Worm (Caenorhabditis elegans): ENCODE measurements around the gene basl-1.

basl-1 gene

DNA sequence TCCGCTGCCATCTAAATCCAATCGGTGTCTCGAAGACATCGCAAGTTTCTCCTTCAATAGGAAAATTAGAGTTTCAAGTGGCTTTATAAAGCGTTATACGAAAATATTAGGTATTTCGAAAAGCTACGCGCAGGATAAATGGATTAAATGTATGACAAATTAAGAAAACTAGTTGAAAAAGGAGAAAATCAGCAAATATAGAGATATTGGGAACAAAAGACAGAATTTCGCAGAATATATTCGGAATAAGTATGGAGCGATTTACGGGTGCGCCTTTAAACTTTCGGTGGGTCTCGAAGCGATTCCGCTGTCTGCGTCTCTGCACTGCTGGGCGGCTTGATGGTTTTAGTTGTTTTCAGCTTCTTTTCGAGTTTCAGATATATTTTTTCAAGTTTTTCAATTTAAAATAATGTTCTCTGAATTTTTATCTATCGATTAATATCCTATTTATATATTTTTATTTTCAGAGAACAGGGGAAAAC lies 23.0 kb upstream of the basl-1 start, which contains the start of the genes ddx-15 and ucr-1 (continued):
- TF ChIP-seq mes-4 (tag; optimal IDR thresholded peaks at IDR 0.05) (no peak), lsl-1 (GFP tag; optimal IDR thresholded peaks at IDR 0.05) (peak; percentile 66), ceh-40 (GFP tag; IDR thresholded peaks at IDR 0.05) (no peak), fkh-3 (tag; optimal IDR thresholded peaks at IDR 0.05) (no peak), let-526 (GFP tag; IDR thresholded peaks at IDR 0.05) (no peak), B0019.2 (GFP tag; conservative IDR thresholded peaks at IDR 0.05) (peak; percentile 52; the same call in 1 of the 2 replicates), chd-7 (tag; optimal IDR thresholded peaks at IDR 0.05) (no peak), cebp-2 (GFP tag; IDR thresholded peaks at IDR 0.05) (no peak), him-1 (tag; optimal IDR thresholded peaks at IDR 0.05) (no peak), ztf-28 (GFP tag; IDR thresholded peaks at IDR 0.05) (no peak), F57C9.4 (tag; optimal IDR thresholded peaks at IDR 0.05) (no peak), lin-26 (GFP tag; IDR thresholded peaks at IDR 0.05) (no peak), Y67H2A.10 (GFP tag; conservative IDR thresholded peaks at IDR 0.05) (no peak), unc-130 (GFP tag; optimal IDR thresholded peaks at IDR 0.05) (no peak), sptf-2 (GFP tag; optimal IDR thresholded peaks at IDR 0.05) (no peak), xnd-1 (tag; optimal IDR thresholded peaks at IDR 0.05) (no peak), Y53F4B.3 (GFP tag; IDR thresholded peaks at IDR 0.05) (no peak), nhr-90 (tag; optimal IDR thresholded peaks at IDR 0.05) (no peak), F10E7.11 (tag; optimal IDR thresholded peaks at IDR 0.05) (no peak), ztf-18 (tag; optimal IDR thresholded peaks at IDR 0.05) (peak; percentile 4), hmg-20 (GFP tag; IDR thresholded peaks at IDR 0.05) (no peak), zim-3 (tag; optimal IDR thresholded peaks at IDR 0.05) (no peak), Y95B8A.8 (GFP tag; IDR thresholded peaks at IDR 0.05) (no peak), T07F8.4 (tag; optimal IDR thresholded peaks at IDR 0.05) (no peak), hlh-26 (GFP tag; conservative IDR thresholded peaks at IDR 0.05) (no peak), lin-35 (GFP tag; optimal IDR thresholded peaks at IDR 0.05) (peak in 1 of 3 experiments; percentile 36), madf-3 (GFP tag; IDR thresholded peaks at IDR 0.05) (no peak), lag-1 (GFP tag; IDR thresholded peaks at IDR 0.05) (no peak), snpc-1.1 (tag; optimal IDR thresholded peaks at IDR 0.05; ENCODE audit: insufficient read depth) (peak; percentile 8), B0336.3 (GFP tag; IDR thresholded peaks at IDR 0.05) (no peak), madf-6 (GFP tag; IDR thresholded peaks at IDR 0.05) (peak; percentile 79), madf-10 (tag; optimal IDR thresholded peaks at IDR 0.05) (no peak), F37B4.10 (GFP tag; IDR thresholded peaks at IDR 0.05) (no peak), atf-7 (tag; optimal IDR thresholded peaks at IDR 0.05) (no peak), F57A8.1 (GFP tag; optimal IDR thresholded peaks at IDR 0.05) (no peak), tbx-9 (tag; optimal IDR thresholded peaks at IDR 0.05; ENCODE audit: borderline replicate concordance) (no peak), tbp1 (GFP tag; optimal IDR thresholded peaks at IDR 0.05) (peak; percentile 40), ekl-4 (GFP tag; IDR thresholded peaks at IDR 0.05) (no peak), snpc-3.4 (tag; optimal IDR thresholded peaks at IDR 0.05) (peak; percentile 56), ceh-91 (GFP tag; IDR thresholded peaks at IDR 0.05) (peak; percentile 64), mcd-1 (GFP tag; IDR thresholded peaks at IDR 0.05) (peak; percentile 74), nfyb-1 (GFP tag; IDR thresholded peaks at IDR 0.05) (no peak), F52B5.7 (tag; optimal IDR thresholded peaks at IDR 0.05) (no peak), unc-62 (GFP tag; optimal IDR thresholded peaks at IDR 0.05) (no peak), egrh-3 (GFP tag; IDR thresholded peaks at IDR 0.05) (no peak), T26A5.8 (tag; optimal IDR thresholded peaks at IDR 0.05) (no peak), attf-5 (GFP tag; optimal IDR thresholded peaks at IDR 0.05) (peak; percentile 63), pbrm-1 (GFP tag; IDR thresholded peaks at IDR 0.05) (peak; percentile 59; the same call in 1 of the 2 replicates), K11D2.4 (GFP tag; IDR thresholded peaks at IDR 0.05) (no peak), F49E8.2 (tag; optimal IDR thresholded peaks at IDR 0.05; ENCODE audit: insufficient read depth) (peak; percentile 21)

Data from whole organism, young adult.